Worm (Caenorhabditis elegans) whole organism, L3 larva: ENCODE data around the gene pxn-2.

Source experiments
- R02D3.7 ChIP-seq: fragments of 150-350 bp; optimal IDR thresholded peaks from 2 replicates; lab custom pipeline; 2014; ENCODE audit warnings: missing biosample characterization, missing genetic modification characterization
- ceh-82 ChIP-seq: fragments of 150-350 bp; optimal IDR thresholded peaks from 2 replicates; lab custom pipeline; 2014; ENCODE audit warnings: missing biosample characterization, missing genetic modification characterization
- fos-1 ChIP-seq: fragments of 150-350 bp; optimal IDR thresholded peaks from 2 replicates; lab custom pipeline; 2014; ENCODE audit warnings: missing biosample characterization, missing genetic modification characterization
- jun-1 ChIP-seq: fragments of 150-350 bp; optimal IDR thresholded peaks from 2 replicates; lab custom pipeline; 2014; ENCODE audit warnings: missing biosample characterization, missing genetic modification reagents, missing genetic modification characterization
- nhr-11 ChIP-seq: fragments of 150-350 bp; optimal IDR thresholded peaks from 2 replicates; lab custom pipeline; 2014; ENCODE audit warnings: missing biosample characterization, missing genetic modification characterization
- nhr-76 ChIP-seq: fragments of 150-350 bp; sonication (generic microtip); optimal IDR thresholded peaks from 5 replicates; lab custom pipeline; 2014; ENCODE audit warnings: missing biosample characterization, missing genetic modification characterization
- unc-62 ChIP-seq: fragments of 150-350 bp; sonication (generic microtip); optimal IDR thresholded peaks from 4 replicates; lab custom pipeline; 2014; ENCODE audit warnings: missing biosample characterization, missing genetic modification reagents, missing genetic modification characterization

- TF ChIP-seq fos-1 (no peak), ceh-82 (tag; lab: Kevin White, UChicago) (no peak), jun-1 (tag; lab: Kevin White, UChicago) (no peak), unc-62 (GFP tag; lab: Kevin White, UChicago) (no peak), nhr-11 (tag; lab: Kevin White, UChicago) (no peak), nhr-76 (tag; lab: Kevin White, UChicago) (no peak), R02D3.7 (no peak)
Observed at ce11 chrX:10981374-10981773, 2.3 kb upstream of the pxn-2 start.
